Worm (Caenorhabditis elegans) whole organism, late embryonic: Measurements from ENCODE around the gene daf-5.

Experiments
- C08G9.2 ChIP-seq: sonication (generic microtip); optimal IDR thresholded peaks from 2 replicates; lab custom pipeline; 2016; ENCODE audit warnings: mild to moderate bottlenecking, missing genetic modification characterization, moderate library complexity, missing compliant biosample characterization
- K02D7.2 ChIP-seq: sonication (generic microtip); optimal IDR thresholded peaks from 2 replicates; lab custom pipeline; 2017; ENCODE audit warnings: mild to moderate bottlenecking, missing genetic modification characterization, missing compliant biosample characterization
- K09A11.1 ChIP-seq: sonication (generic microtip); optimal IDR thresholded peaks from 2 replicates; lab custom pipeline; 2017; ENCODE audit warnings: antibody characterized with exemption, mild to moderate bottlenecking, missing genetic modification characterization, missing compliant biosample characterization; ENCODE audit not compliant: insufficient read depth
- T23F11.4 ChIP-seq: fragments of 200-800 bp; sonication (Bioruptor generic); optimal IDR thresholded peaks from 2 replicates; lab custom pipeline; 2018; ENCODE audit warnings: mild to moderate bottlenecking, missing genetic modification characterization, missing compliant biosample characterization
- Y22D7AL.16 ChIP-seq: sonication (generic microtip); optimal IDR thresholded peaks from 2 replicates; lab custom pipeline; 2016; ENCODE audit warnings: missing genetic modification characterization, missing compliant biosample characterization
- ama-1 ChIP-seq: fragments of 150-350 bp; optimal IDR thresholded peaks from 2 replicates; lab custom pipeline; 2014
- ceh-14 ChIP-seq: sonication (generic microtip); optimal IDR thresholded peaks from 2 replicates; lab custom pipeline; 2016; ENCODE audit warnings: missing genotype, missing genetic modification characterization, missing compliant biosample characterization
- ceh-18 ChIP-seq: sonication (generic microtip); optimal IDR thresholded peaks from 2 replicates; lab custom pipeline; 2016; ENCODE audit warnings: missing genetic modification characterization, missing compliant biosample characterization
- ceh-19 ChIP-seq: fragments of 200-800 bp; sonication (Bioruptor generic); optimal IDR thresholded peaks from 2 replicates; lab custom pipeline; 2018; ENCODE audit warnings: mild to moderate bottlenecking, missing genetic modification characterization, missing compliant biosample characterization
- ceh-2 ChIP-seq: sonication (generic microtip); optimal IDR thresholded peaks from 2 replicates; lab custom pipeline; 2016; ENCODE audit warnings: missing genotype, missing genetic modification characterization, missing compliant biosample characterization
- ceh-22 ChIP-seq: sonication (generic microtip); optimal IDR thresholded peaks from 2 replicates; lab custom pipeline; 2017; ENCODE audit warnings: missing biosample characterization, missing genetic modification characterization
- ceh-31 ChIP-seq: sonication (generic microtip); optimal IDR thresholded peaks from 2 replicates; lab custom pipeline; 2016; ENCODE audit warnings: missing genetic modification characterization, missing compliant biosample characterization
- ceh-45 ChIP-seq: fragments of 200-800 bp; sonication (Bioruptor generic); IDR thresholded peaks from 2 replicates; pipeline ENCODE4 v1.3.6; 2022; ENCODE audit warnings: missing genetic modification reagents, missing genetic modification characterization, missing compliant biosample characterization
- ceh-48 ChIP-seq: sonication (generic microtip); optimal IDR thresholded peaks from 2 replicates; lab custom pipeline; 2016; ENCODE audit warnings: missing genetic modification characterization, inconsistent platforms, missing compliant biosample characterization
- ceh-6 ChIP-seq: fragments of 200-800 bp; sonication (Bioruptor generic); optimal IDR thresholded peaks from 2 replicates; lab custom pipeline; 2018; ENCODE audit warnings: mild to moderate bottlenecking, missing genetic modification characterization, missing compliant biosample characterization
- ceh-9 ChIP-seq: sonication (generic microtip); optimal IDR thresholded peaks from 2 replicates; lab custom pipeline; 2016; ENCODE audit warnings: mild to moderate bottlenecking, missing genetic modification characterization, inconsistent platforms, missing compliant biosample characterization
- che-1 ChIP-seq: sonication (generic microtip); optimal IDR thresholded peaks from 2 replicates; lab custom pipeline; 2016; ENCODE audit warnings: mild to moderate bottlenecking, missing genetic modification characterization, missing compliant biosample characterization
- dve-1 ChIP-seq: sonication (generic microtip); optimal IDR thresholded peaks from 2 replicates; lab custom pipeline; 2017; ENCODE audit warnings: antibody characterized with exemption, mild to moderate bottlenecking, missing genetic modification characterization, missing compliant biosample characterization
- elt-2 ChIP-seq: sonication (generic microtip); optimal IDR thresholded peaks from 2 replicates; lab custom pipeline; 2016; ENCODE audit warnings: missing genetic modification reagents, missing genetic modification characterization, missing compliant biosample characterization
- ets-4 ChIP-seq: sonication (generic microtip); optimal IDR thresholded peaks from 2 replicates; lab custom pipeline; 2016; ENCODE audit warnings: missing genetic modification characterization, missing compliant biosample characterization
- eyg-1 ChIP-seq: sonication (generic microtip); optimal IDR thresholded peaks from 2 replicates; lab custom pipeline; 2016; ENCODE audit warnings: missing genotype, missing genetic modification characterization, missing compliant biosample characterization
- fax-1 ChIP-seq: sonication (generic microtip); optimal IDR thresholded peaks from 2 replicates; lab custom pipeline; 2016; ENCODE audit warnings: missing genotype, missing genetic modification characterization, missing compliant biosample characterization
- fkh-10 ChIP-seq: fragments of 150-350 bp; optimal IDR thresholded peaks from 2 replicates; lab custom pipeline; 2014; ENCODE audit warnings: missing biosample characterization, missing genetic modification reagents, missing genetic modification characterization
- gmeb-2 ChIP-seq: sonication (generic microtip); optimal IDR thresholded peaks from 2 replicates; lab custom pipeline; 2016; ENCODE audit warnings: missing genetic modification characterization, inconsistent platforms, missing compliant biosample characterization
- hlh-13 ChIP-seq: fragments of 200-800 bp; sonication (Bioruptor generic); optimal IDR thresholded peaks from 2 replicates; lab custom pipeline; 2018; ENCODE audit warnings: mild to moderate bottlenecking, missing genetic modification characterization, missing compliant biosample characterization
- hlh-15 ChIP-seq: sonication (generic microtip); optimal IDR thresholded peaks from 2 replicates; lab custom pipeline; 2016; ENCODE audit warnings: missing genetic modification characterization, missing compliant biosample characterization
- hlh-6 ChIP-seq: sonication (generic microtip); optimal IDR thresholded peaks from 2 replicates; lab custom pipeline; 2016; ENCODE audit warnings: missing genotype, missing genetic modification characterization, missing compliant biosample characterization
- hlh-8 ChIP-seq: sonication (generic microtip); optimal IDR thresholded peaks from 2 replicates; lab custom pipeline; 2016; ENCODE audit warnings: missing genotype, missing genetic modification characterization, missing compliant biosample characterization
- lim-6 ChIP-seq: sonication (generic microtip); optimal IDR thresholded peaks from 2 replicates; lab custom pipeline; 2016; ENCODE audit warnings: missing genetic modification characterization, missing compliant biosample characterization
- lin-11 ChIP-seq: fragments of 200-800 bp; sonication (Bioruptor generic); optimal IDR thresholded peaks from 2 replicates; lab custom pipeline; 2018; ENCODE audit warnings: mild to moderate bottlenecking, missing genetic modification characterization, missing compliant biosample characterization
- madf-2 ChIP-seq: sonication (generic microtip); optimal IDR thresholded peaks from 2 replicates; lab custom pipeline; 2017; ENCODE audit warnings: missing genetic modification characterization, missing compliant biosample characterization
- mec-3 ChIP-seq: sonication (generic microtip); optimal IDR thresholded peaks from 2 replicates; lab custom pipeline; 2016; ENCODE audit warnings: borderline replicate concordance, missing genetic modification characterization, missing compliant biosample characterization
- nhr-11 ChIP-seq: fragments of 150-350 bp; optimal IDR thresholded peaks from 2 replicates; lab custom pipeline; 2014; ENCODE audit warnings: missing biosample characterization, missing genetic modification characterization
- nhr-232 ChIP-seq: sonication (generic microtip); optimal IDR thresholded peaks from 2 replicates; lab custom pipeline; 2016; ENCODE audit warnings: missing genetic modification characterization, missing compliant biosample characterization
- npax-4 ChIP-seq: sonication (generic microtip); optimal IDR thresholded peaks from 2 replicates; lab custom pipeline; 2016; ENCODE audit warnings: missing genetic modification characterization, missing compliant biosample characterization
- pag-3 ChIP-seq: sonication (generic microtip); optimal IDR thresholded peaks from 2 replicates; lab custom pipeline; 2016; ENCODE audit warnings: missing compliant biosample characterization, missing genetic modification characterization, borderline replicate concordance
- pat-9 ChIP-seq: fragments of 200-800 bp; sonication (Bioruptor generic); optimal IDR thresholded peaks from 2 replicates; lab custom pipeline; 2018; ENCODE audit warnings: mild to moderate bottlenecking, missing genetic modification characterization, moderate library complexity, missing compliant biosample characterization
- pax-1 ChIP-seq: fragments of 150-350 bp; optimal IDR thresholded peaks from 2 replicates; lab custom pipeline; 2014; ENCODE audit warnings: missing biosample characterization, missing genetic modification characterization
- ref-2 ChIP-seq: sonication (generic microtip); optimal IDR thresholded peaks from 2 replicates; lab custom pipeline; 2016; ENCODE audit warnings: missing genetic modification characterization, missing compliant biosample characterization
- sox-2 ChIP-seq: fragments of 200-800 bp; sonication (Bioruptor generic); IDR thresholded peaks from 2 replicates; pipeline ENCODE4 v1.3.6; 2022; ENCODE audit warnings: missing genetic modification reagents, missing genetic modification characterization, missing compliant biosample characterization
- sox-4 ChIP-seq: sonication (generic microtip); optimal IDR thresholded peaks from 2 replicates; lab custom pipeline; 2017; ENCODE audit warnings: mild to moderate bottlenecking, missing genetic modification characterization, inconsistent platforms, missing compliant biosample characterization
- tbx-2 ChIP-seq: sonication (generic microtip); optimal IDR thresholded peaks from 2 replicates; lab custom pipeline; 2016; ENCODE audit warnings: missing genetic modification characterization, missing compliant biosample characterization
- tbx-7 ChIP-seq: sonication (generic microtip); optimal IDR thresholded peaks from 2 replicates; lab custom pipeline; 2016; ENCODE audit warnings: missing genotype, missing genetic modification characterization, missing compliant biosample characterization
- ttx-3 ChIP-seq: sonication (generic microtip); optimal IDR thresholded peaks from 2 replicates; lab custom pipeline; 2016; ENCODE audit warnings: missing genetic modification reagents, missing genetic modification characterization, missing compliant biosample characterization
- unc-55 ChIP-seq: sonication (generic microtip); optimal IDR thresholded peaks from 2 replicates; lab custom pipeline; 2017; ENCODE audit warnings: missing biosample characterization, missing genetic modification reagents, missing genetic modification characterization
- unc-86 ChIP-seq: sonication (generic microtip); optimal IDR thresholded peaks from 2 replicates; lab custom pipeline; 2016; ENCODE audit warnings: missing genetic modification characterization, missing compliant biosample characterization
- zip-5 ChIP-seq: sonication (generic microtip); optimal IDR thresholded peaks from 2 replicates; lab custom pipeline; 2016; ENCODE audit warnings: missing genetic modification characterization, missing compliant biosample characterization

The daf-5 gene

DNA sequence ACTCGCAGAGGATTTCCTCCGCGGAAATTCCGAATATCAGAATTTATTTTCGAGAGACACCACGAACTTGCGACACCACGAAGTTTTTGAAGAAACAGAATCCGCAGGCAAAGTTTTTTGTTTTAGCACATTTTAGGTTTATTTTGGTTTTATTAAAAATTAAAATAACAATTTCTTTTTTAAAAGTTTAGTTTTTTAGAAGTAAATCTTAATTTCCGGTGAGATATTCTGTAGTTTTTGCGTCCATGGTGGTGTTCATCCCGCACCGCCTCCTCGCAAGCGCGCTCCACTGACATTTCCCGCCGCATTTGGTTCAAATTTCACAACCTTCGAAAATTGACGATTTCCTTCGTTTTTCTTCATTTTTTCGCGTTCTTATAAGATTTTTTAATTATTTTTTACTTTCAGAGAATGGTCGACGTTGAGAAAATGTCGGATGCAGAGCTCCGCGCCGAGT lies 11.0 kb upstream of the daf-5 start, which contains the start of gene lem-2 (continued):
- no peak for TF ChIP-seq ceh-9 (tag; lab: Kevin White, UChicago)
- peak; percentile 89 for TF ChIP-seq lim-6 (tag; lab: Kevin White, UChicago)
- TF ChIP-seq ets-4 (tag; lab: Kevin White, UChicago), result peak; percentile 90
- peak; percentile 95 for TF ChIP-seq ref-2
- peak; percentile 98 for TF ChIP-seq tbx-2
- peak; percentile 53 for TF ChIP-seq lin-11 (tag; lab: Kevin White, UChicago)
- TF ChIP-seq che-1, result peak; percentile 45
- no peak for TF ChIP-seq nhr-11 (tag; lab: Kevin White, UChicago)
- TF ChIP-seq madf-2 (tag; lab: Kevin White, UChicago), result peak; percentile 61
- no peak for TF ChIP-seq sox-2 (GFP tag; lab: Robert Waterston, UW)
- TF ChIP-seq T23F11.4 (GFP tag; lab: Kevin White, UChicago), result peak; percentile 68
- TF ChIP-seq pax-1, result no peak
- peak; percentile 90 for TF ChIP-seq C08G9.2
- no peak for TF ChIP-seq gmeb-2 (tag; lab: Kevin White, UChicago)
- peak; percentile 96 for TF ChIP-seq ceh-14 (tag; lab: Kevin White, UChicago)
- TF ChIP-seq K02D7.2, result peak; percentile 41
- peak; percentile 61 for TF ChIP-seq hlh-6
- TF ChIP-seq ceh-19 (GFP tag; lab: Kevin White, UChicago), result peak; percentile 45
- TF ChIP-seq hlh-8 (tag; lab: Kevin White, UChicago), result peak; percentile 97
- peak; percentile 64 for TF ChIP-seq npax-4
- no peak for TF ChIP-seq ama-1 (lab: Kevin White, UChicago)
- peak; percentile 89 for TF ChIP-seq hlh-15 (tag; lab: Kevin White, UChicago)
- TF ChIP-seq pag-3 (tag; lab: Kevin White, UChicago), result peak; percentile 65
- peak; percentile 99 for TF ChIP-seq ceh-31
- TF ChIP-seq zip-5 (tag; lab: Kevin White, UChicago), result peak; percentile 96
- peak; percentile 95 for TF ChIP-seq ceh-2
- TF ChIP-seq pat-9 (tag; lab: Kevin White, UChicago), result peak; percentile 24
- TF ChIP-seq elt-2 (tag; lab: Kevin White, UChicago), result peak; percentile 95
- TF ChIP-seq dve-1 (tag; lab: Kevin White, UChicago), result no peak
- no peak for TF ChIP-seq ceh-6
- no peak for TF ChIP-seq mec-3
- TF ChIP-seq ceh-48 (tag; lab: Kevin White, UChicago), result peak; percentile 34

DNA sequence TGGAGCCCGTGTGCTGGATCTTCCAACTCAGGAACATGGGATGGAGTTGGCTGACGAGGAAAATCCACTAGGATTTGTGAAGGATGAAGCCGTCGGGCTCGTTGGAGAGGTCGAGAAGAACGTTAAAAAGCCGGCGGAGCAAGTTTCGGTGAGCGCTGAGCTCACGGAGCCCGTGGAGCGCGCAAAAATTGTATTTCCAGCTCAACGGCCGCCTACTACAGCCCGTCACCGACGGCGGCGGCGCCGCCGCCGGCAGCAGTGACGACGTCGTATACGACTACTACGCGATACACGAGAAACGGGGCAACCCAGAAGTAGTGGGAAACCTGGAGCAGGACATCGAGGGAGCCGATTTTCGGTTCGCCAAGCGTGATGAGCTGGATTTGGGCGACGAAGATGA lies 8.8 kb upstream of the daf-5 start:
- TF ChIP-seq ceh-45 (GFP tag; lab: Robert Waterston, UW) (0 out of 2 replicates have a peak, but pooled peaks have one; percentile 16), C08G9.2 (no peak), pag-3 (tag; lab: Kevin White, UChicago) (no peak)

DNA sequence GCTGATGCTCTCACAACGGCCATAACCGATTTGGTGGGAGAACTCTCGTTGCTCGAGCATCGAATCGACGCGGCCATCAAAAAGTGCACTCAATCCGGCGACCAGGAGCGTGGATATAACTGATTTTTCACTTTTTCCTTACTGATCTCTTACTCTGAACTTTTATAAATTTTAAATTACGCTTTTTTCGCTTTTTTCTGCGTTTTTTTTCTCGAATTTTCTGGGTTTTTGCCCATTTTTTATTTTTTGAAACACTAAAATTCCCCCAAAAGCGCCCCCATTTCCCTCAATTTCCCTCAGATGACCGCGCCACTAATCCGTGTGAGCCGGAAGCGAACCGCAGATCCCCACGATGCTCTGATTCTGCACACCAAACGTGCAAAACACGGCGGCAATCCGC lies 8.3 kb upstream of the daf-5 start, which contains the start of gene W01G7.4:
TSS of gene W01G7.4 (plus strand) at position 301 of the 400 bp plus-strand sequence.
- TF ChIP-seq lim-6 (tag; lab: Kevin White, UChicago) (no peak), unc-86 (no peak), elt-2 (tag; lab: Kevin White, UChicago) (no peak), nhr-232 (tag; lab: Kevin White, UChicago) (no peak), fkh-10 (GFP tag; lab: Kevin White, UChicago) (no peak), ttx-3 (tag; lab: Kevin White, UChicago) (no peak), tbx-7 (no peak), ceh-45 (GFP tag; lab: Robert Waterston, UW) (no peak), C08G9.2 (no peak)

DNA sequence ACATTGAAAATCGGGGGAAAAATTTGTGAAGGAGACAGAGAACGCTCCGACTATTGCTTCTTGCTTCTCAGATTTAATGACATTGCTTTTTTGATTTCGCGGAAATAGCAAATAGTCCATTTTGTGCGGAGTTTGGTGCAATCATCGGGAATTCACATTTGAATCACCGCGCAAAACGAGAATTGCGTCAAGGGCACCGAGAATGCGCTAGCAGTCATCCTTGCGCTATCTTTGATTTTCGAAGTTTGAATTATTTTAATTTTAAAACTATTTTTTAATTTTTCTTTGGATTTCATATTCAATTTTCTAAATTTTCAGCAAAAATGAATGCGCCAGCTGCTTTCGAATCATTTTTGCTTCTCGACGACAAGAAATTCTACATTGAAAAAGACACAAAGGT lies 7.7 kb upstream of the daf-5 start, which contains the start of gene rpb-11:
TSS of gene rpb-11 (plus strand) at position 319 of the 400 bp plus-strand sequence.
- peak; percentile 29 for TF ChIP-seq unc-55 (GFP tag; lab: Kevin White, UChicago)
- TF ChIP-seq hlh-13 (GFP tag; lab: Kevin White, UChicago), result no peak
- TF ChIP-seq ceh-14 (tag; lab: Kevin White, UChicago), result peak; percentile 74
- peak; percentile 29 for TF ChIP-seq Y22D7AL.16 (tag; lab: Kevin White, UChicago)
- peak; percentile 29 for TF ChIP-seq T23F11.4 (GFP tag; lab: Kevin White, UChicago)
- TF ChIP-seq dve-1 (tag; lab: Kevin White, UChicago), result peak; percentile 6
- no peak for TF ChIP-seq ceh-22 (tag; lab: Kevin White, UChicago)
- TF ChIP-seq gmeb-2 (tag; lab: Kevin White, UChicago), result peak; percentile 65
- peak; percentile 61 for TF ChIP-seq unc-86
- TF ChIP-seq eyg-1 (tag; lab: Kevin White, UChicago), result no peak
- peak; percentile 75 for TF ChIP-seq fax-1 (tag; lab: Kevin White, UChicago)
- no peak for TF ChIP-seq ama-1 (lab: Kevin White, UChicago)
- TF ChIP-seq ceh-18, result peak; percentile 55
- TF ChIP-seq sox-4 (tag; lab: Kevin White, UChicago), result peak; percentile 48
- peak; percentile 29 for TF ChIP-seq K09A11.1
- TF ChIP-seq pag-3 (tag; lab: Kevin White, UChicago), result no peak
- TF ChIP-seq ceh-19 (GFP tag; lab: Kevin White, UChicago), result peak; percentile 21
- peak; percentile 56 for TF ChIP-seq madf-2 (tag; lab: Kevin White, UChicago)
- peak; percentile 42 for TF ChIP-seq npax-4
